Fruit fly (Drosophila melanogaster): Measurements from ENCODE around the gene ps.

dm6 chr3R:9404104-9404512 lies 13.6 kb upstream of the ps start, which contains the start of the genes CG9356, BBIP1 and CG8135:
- peak; percentile 3 for TF ChIP-seq Lpt (GFP tag; optimal IDR thresholded peaks at IDR 0.05)
- no peak for TF ChIP-seq CG6792 (GFP tag; optimal IDR thresholded peaks at IDR 0.05)
- no peak for TF ChIP-seq Ets96B (tag; optimal IDR thresholded peaks at IDR 0.05)
- TF ChIP-seq Sox14 (GFP tag; optimal IDR thresholded peaks at IDR 0.05), result peak; percentile 85
- no peak for TF ChIP-seq Hr4 (GFP tag; optimal IDR thresholded peaks at IDR 0.05)
- TF ChIP-seq ss (GFP tag; optimal IDR thresholded peaks at IDR 0.05), result no peak
- peak; percentile 85 for TF ChIP-seq esn (GFP tag; optimal IDR thresholded peaks at IDR 0.05)
- no peak for TF ChIP-seq dsx (GFP tag; optimal IDR thresholded peaks at IDR 0.05; ENCODE audit: poor library complexity, severe bottlenecking)
- no peak for TF ChIP-seq CG6808 (GFP tag; optimal IDR thresholded peaks at IDR 0.05)

Measured in whole organism, prepupa.